Fruit fly (Drosophila melanogaster) whole organism, adult: ENCODE results near the gene PIG-T.

Source experiments
- CG1620 ChIP-seq: fragments of 200-800 bp; sonication (Bioruptor generic); optimal IDR thresholded peaks from 2 replicates; lab custom pipeline; 2016; ENCODE audit warnings: missing biosample characterization, missing genetic modification characterization
- CG33017 ChIP-seq: fragments of 200-800 bp; sonication (Bioruptor generic); optimal IDR thresholded peaks from 2 replicates; lab custom pipeline; 2018; ENCODE audit warnings: missing biosample characterization, mild to moderate bottlenecking, missing genetic modification characterization, moderate library complexity
- CG5204 ChIP-seq: fragments of 200-800 bp; sonication (Bioruptor generic); optimal IDR thresholded peaks from 2 replicates; lab custom pipeline; 2016; ENCODE audit warnings: missing biosample characterization, missing genetic modification characterization
- Clk ChIP-seq: fragments of 200-800 bp; sonication (Bioruptor generic); optimal IDR thresholded peaks from 2 replicates; lab custom pipeline; 2017; ENCODE audit warnings: missing biosample characterization, missing genetic modification characterization
- Hr96 ChIP-seq: fragments of 200-800 bp; sonication (Bioruptor generic); optimal IDR thresholded peaks from 2 replicates; lab custom pipeline; 2016; ENCODE audit warnings: missing biosample characterization, missing genetic modification characterization
- Mnt ChIP-seq: fragments of 200-800 bp; sonication (Bioruptor generic); optimal IDR thresholded peaks from 2 replicates; lab custom pipeline; 2016; ENCODE audit warnings: missing biosample characterization, mild to moderate bottlenecking, missing genetic modification characterization
- bab1 ChIP-seq: fragments of 200-800 bp; sonication (Bioruptor generic); optimal IDR thresholded peaks from 3 replicates; lab custom pipeline; 2019; ENCODE audit warnings: missing biosample characterization, mild to moderate bottlenecking, missing genetic modification characterization, moderate library complexity
- cic ChIP-seq: fragments of 200-800 bp; sonication (Bioruptor generic); optimal IDR thresholded peaks from 2 replicates; lab custom pipeline; 2017; ENCODE audit warnings: missing biosample characterization, mild to moderate bottlenecking, missing genetic modification characterization, moderate library complexity
- cnc ChIP-seq, 2 experiments: fragments of >200 bp; optimal IDR thresholded peaks; 2 replicates each; lab custom pipeline; 2017
- ovo ChIP-seq: fragments of 200-800 bp; sonication (Bioruptor generic); optimal IDR thresholded peaks from 2 replicates; lab custom pipeline; 2016; ENCODE audit warnings: missing biosample characterization, missing genetic modification characterization

DNA sequence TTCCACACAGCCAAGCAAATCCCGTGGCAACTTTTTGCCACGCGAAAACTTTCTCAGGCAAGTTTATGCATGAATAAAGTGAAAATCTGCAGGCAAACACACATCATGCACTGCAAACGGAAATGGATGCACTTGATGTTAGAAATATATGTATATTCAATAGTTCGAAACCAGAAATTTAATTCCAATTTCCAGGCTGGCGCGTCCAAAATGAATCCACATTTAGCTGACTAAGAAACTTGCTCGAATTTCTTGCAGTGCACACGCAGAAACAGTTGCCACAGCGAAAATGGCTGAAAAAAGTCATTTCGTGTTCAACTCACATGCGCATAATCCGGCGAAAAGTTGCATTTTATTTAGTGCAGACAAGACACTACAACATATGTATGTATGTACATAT lies 10.5 kb downstream of the PIG-T start:
- TF ChIP-seq CG1620 (GFP tag; lab: Kevin White, UChicago) (no peak), cnc (optimal IDR thresholded peaks at IDR 0.05; lab: Kevin White, UChicago) (no peak), Hr96 (GFP tag; lab: Kevin White, UChicago) (no peak), bab1 (GFP tag; lab: Kevin White, UChicago) (no peak), cic (no peak), CG5204 (GFP tag; lab: Kevin White, UChicago) (no peak), CG33017 (no peak), ovo (GFP tag; lab: Kevin White, UChicago) (no peak), Mnt (GFP tag; lab: Kevin White, UChicago) (no peak), Clk (GFP tag; lab: Kevin White, UChicago) (no peak)
